Worm (Caenorhabditis elegans) whole organism, L4/young adult: ENCODE data around the gene srw-42.
A peak's percentile ranks its signal among the peaks of the same experiment; 100 is the strongest.

Source experiments
- W03F9.2 ChIP-seq: fragments of 150-350 bp; optimal IDR thresholded peaks from 2 replicates; lab custom pipeline; 2014; ENCODE audit warnings: missing biosample characterization, missing genetic modification characterization
- dao-5 ChIP-seq: sonication (generic microtip); optimal IDR thresholded peaks from 2 replicates; lab custom pipeline; 2016; ENCODE audit warnings: missing genotype, missing genetic modification characterization, moderate library complexity, missing compliant biosample characterization
- him-1 ChIP-seq: sonication (generic microtip); optimal IDR thresholded peaks from 2 replicates; lab custom pipeline; 2016; ENCODE audit warnings: missing genotype, missing genetic modification reagents, missing genetic modification characterization, missing compliant biosample characterization

Gene srw-42

ce11 chrV:16693732-16694131, at the start of gene srw-42:
Gene srw-42, minus strand, starts transcription at chrV:16693832.
- TF ChIP-seq W03F9.2 (tag; lab: Kevin White, UChicago) (no peak), dao-5 (tag; lab: Kevin White, UChicago) (no peak), him-1 (tag; lab: Kevin White, UChicago) (no peak)

DNA sequence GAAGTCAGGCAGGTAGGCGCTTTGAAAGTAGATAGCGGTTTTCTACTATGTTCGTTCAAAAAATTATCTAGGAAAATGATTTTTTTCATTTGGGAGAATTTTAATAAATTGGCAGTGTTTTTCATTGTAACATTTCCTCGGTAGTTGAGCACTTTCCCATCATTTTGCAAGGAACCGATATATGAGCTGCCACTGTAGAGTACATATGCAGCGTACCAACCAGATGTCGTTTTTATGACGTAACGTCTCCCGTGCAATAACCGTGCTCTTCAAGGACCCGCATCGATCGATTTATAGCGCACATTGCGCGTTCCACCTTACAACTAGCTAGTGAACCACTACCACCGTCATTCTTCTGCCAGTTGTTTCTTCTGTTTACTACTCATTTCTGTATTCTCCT, 48.5 kb upstream of the srw-42 start, which contains the start of gene T25E12.6:
T25E12.6 (plus strand) TSS at position 301 of the 400 bp plus-strand sequence.
- no peak for TF ChIP-seq him-1 (tag; lab: Kevin White, UChicago)
- no peak for TF ChIP-seq dao-5 (tag; lab: Kevin White, UChicago)
- TF ChIP-seq W03F9.2 (tag; lab: Kevin White, UChicago): no peak

DNA sequence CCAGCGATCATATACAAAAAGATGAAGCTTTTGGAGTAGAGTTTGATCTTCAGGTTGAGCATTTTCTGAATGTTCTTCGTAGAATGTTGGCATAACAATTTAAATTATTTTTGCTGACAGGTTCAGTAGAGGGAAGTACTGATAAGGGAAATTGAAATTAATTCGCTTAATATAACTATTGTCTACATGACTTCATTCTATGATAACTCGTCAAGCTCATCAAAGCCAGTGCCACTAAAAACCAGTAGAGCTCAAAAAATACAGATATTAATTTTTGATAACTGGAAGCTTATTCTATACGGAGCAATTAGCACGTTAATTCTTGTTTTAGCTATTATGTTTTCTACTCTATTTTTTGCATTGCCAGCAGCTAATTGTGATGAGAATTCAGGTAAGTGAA, 45.5 kb upstream of the srw-42 start, which contains the start of the genes clec-29 and clec-39:
clec-29 (minus strand) TSS at position 101 of the 400 bp plus-strand sequence.
clec-39 (plus strand) TSS at position 169 of the 400 bp plus-strand sequence.
- no peak for TF ChIP-seq dao-5 (tag; lab: Kevin White, UChicago)
- no peak for TF ChIP-seq W03F9.2 (tag; lab: Kevin White, UChicago)
- no peak for TF ChIP-seq him-1 (tag; lab: Kevin White, UChicago)

DNA sequence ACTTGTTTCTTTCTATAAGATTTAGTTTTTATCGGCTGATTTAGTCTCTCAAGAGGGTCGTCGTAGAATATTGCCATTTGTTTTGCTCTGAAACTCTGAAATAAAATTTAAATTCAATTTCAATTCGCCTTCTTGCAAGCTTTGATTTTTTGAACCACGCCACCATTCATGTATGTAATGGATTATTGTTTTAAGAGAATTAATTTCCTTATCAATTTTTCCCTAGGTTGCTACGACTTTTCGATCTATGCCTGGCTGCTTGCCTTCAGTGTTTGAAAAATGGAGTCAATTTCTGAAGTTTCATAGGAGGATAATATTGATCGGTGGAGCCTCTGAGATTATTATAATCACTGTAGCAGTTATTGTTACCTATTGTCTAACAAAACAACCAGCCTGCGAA, 41.9 kb upstream of the srw-42 start, which contains the start of the genes clec-38 and clec-34:
clec-38 (minus strand) TSS at position 101 of the 400 bp plus-strand sequence.
clec-34 (plus strand) TSS at position 248 of the 400 bp plus-strand sequence.
- TF ChIP-seq him-1 (tag; lab: Kevin White, UChicago) (no peak), W03F9.2 (tag; lab: Kevin White, UChicago) (no peak), dao-5 (tag; lab: Kevin White, UChicago) (no peak)

DNA sequence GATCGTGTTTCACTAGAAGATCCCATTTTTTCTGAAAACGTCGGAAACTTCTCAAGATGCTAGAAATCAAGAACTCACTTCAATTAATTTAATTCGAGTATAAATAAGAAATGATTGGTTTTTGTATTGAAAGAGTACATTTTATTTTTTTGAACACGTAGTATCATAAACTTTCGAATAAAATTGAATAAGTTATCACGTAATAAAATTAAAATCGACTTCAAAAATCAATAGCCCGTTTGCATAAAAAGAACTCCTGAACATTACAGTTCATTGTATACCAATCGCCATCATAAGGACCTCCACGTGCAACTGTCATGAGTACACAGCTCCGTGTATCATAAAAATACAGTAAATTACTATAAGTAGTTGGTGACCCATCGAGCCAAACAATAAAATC, 40.0 kb upstream of the srw-42 start, which contains the start of gene T25E12.16:
T25E12.16 (minus strand) TSS at position 101 of the 400 bp plus-strand sequence.
- TF ChIP-seq dao-5 (tag; lab: Kevin White, UChicago) (no peak), him-1 (tag; lab: Kevin White, UChicago) (no peak), W03F9.2 (tag; lab: Kevin White, UChicago) (no peak)

DNA sequence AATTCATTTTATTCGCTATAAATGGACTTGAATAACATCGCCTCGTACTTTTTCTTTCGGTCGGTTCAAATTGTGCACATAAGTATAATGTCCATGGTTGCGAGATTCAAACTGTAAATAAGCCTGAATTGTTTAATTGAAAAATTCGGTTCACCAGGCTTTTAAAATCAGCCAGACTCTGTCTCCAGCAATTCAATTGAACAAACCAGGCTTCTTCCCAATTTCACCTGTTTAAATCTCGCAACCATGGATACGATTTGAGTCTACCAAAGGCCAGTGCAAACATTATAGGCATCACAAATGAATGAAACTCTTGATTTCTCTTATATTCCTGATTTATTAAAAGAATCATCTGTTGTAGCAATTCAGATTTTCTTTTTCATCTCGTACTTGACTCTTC, 38.0 kb upstream of the srw-42 start, which contains the start of gene srz-100:
srz-100 (plus strand) TSS at position 301 of the 400 bp plus-strand sequence.
- TF ChIP-seq dao-5 (tag; lab: Kevin White, UChicago) (no peak), W03F9.2 (tag; lab: Kevin White, UChicago) (no peak), him-1 (tag; lab: Kevin White, UChicago) (no peak)

- TF ChIP-seq dao-5 (tag; lab: Kevin White, UChicago) (no peak), W03F9.2 (tag; lab: Kevin White, UChicago) (no peak), him-1 (tag; lab: Kevin White, UChicago) (no peak)
Observed at ce11 chrV:16729961-16730360, 36.3 kb upstream of the srw-42 start, which contains the start of gene srz-99. Gene srz-99, plus strand, starts transcription at chrV:16730261.

- no peak for TF ChIP-seq dao-5 (tag; lab: Kevin White, UChicago)
- TF ChIP-seq W03F9.2 (tag; lab: Kevin White, UChicago): no peak
- no peak for TF ChIP-seq him-1 (tag; lab: Kevin White, UChicago)
Observed at ce11 chrV:16728431-16728830, 34.8 kb upstream of the srw-42 start, which contains the start of gene fbxa-127. Gene fbxa-127, plus strand, starts transcription at chrV:16728731.

DNA sequence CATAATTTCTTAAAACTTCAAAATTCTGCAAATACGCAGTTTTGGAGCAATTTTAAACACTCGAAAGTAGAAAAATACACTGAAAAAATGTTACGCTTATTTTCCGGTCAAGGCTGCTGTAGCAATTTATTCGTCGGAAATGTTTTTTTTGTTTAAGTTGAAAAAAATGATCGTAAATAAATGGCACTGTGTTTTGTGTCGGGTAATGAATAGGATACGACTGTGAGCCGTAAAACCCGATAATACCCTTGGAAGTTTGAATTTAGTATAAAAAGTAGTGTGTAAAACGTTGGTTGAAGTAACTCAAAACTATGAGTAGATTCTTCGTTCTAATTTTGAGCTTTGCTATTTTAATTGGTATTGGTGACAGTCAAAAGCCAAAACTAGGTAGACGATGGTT, 33.3 kb upstream of the srw-42 start, which contains the start of gene T25E12.14:
T25E12.14 (plus strand) TSS at position 301 of the 400 bp plus-strand sequence.
- TF ChIP-seq dao-5 (tag; lab: Kevin White, UChicago): no peak
- no peak for TF ChIP-seq him-1 (tag; lab: Kevin White, UChicago)
- no peak for TF ChIP-seq W03F9.2 (tag; lab: Kevin White, UChicago)

ce11 chrV:16725955-16726354, 32.3 kb upstream of the srw-42 start:
- TF ChIP-seq dao-5 (tag; lab: Kevin White, UChicago): no peak
- TF ChIP-seq him-1 (tag; lab: Kevin White, UChicago): no peak
- TF ChIP-seq W03F9.2 (tag; lab: Kevin White, UChicago): peak; percentile 47

DNA sequence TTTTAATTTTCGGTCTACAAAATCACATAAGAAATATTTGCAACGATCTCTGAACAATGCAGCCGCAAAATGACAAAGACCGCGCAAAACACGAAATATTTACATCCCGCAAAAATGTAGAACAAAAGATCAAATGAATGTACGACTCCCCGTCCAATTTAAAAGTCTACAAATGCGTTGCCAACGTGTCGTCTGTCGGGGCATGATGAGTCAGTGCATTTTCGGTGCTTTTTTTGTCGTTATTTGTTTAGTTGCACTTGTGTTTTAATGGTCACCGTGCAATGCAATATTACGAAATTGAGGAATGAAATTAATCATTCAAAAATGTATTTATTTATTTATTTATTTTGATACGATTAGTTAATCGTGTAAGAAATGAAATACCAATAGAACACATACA, 30.9 kb upstream of the srw-42 start:
- TF ChIP-seq W03F9.2 (tag; lab: Kevin White, UChicago) (no peak), dao-5 (tag; lab: Kevin White, UChicago) (no peak), him-1 (tag; lab: Kevin White, UChicago) (no peak)

- TF ChIP-seq dao-5 (tag; lab: Kevin White, UChicago): no peak
- no peak for TF ChIP-seq him-1 (tag; lab: Kevin White, UChicago)
- TF ChIP-seq W03F9.2 (tag; lab: Kevin White, UChicago): no peak
Observed at ce11 chrV:16723744-16724143, 30.1 kb upstream of the srw-42 start, which contains the start of gene nhr-112. Gene nhr-112, minus strand, starts transcription at chrV:16723844.

- TF ChIP-seq dao-5 (tag; lab: Kevin White, UChicago): no peak
- TF ChIP-seq W03F9.2 (tag; lab: Kevin White, UChicago): no peak
- no peak for TF ChIP-seq him-1 (tag; lab: Kevin White, UChicago)
Observed at ce11 chrV:16716574-16716973, 22.9 kb upstream of the srw-42 start, which contains the start of gene srh-137. Gene srh-137, minus strand, starts transcription at chrV:16716674.
